Worm (Caenorhabditis elegans): ENCODE data around the gene F36H9.10.

DNA sequence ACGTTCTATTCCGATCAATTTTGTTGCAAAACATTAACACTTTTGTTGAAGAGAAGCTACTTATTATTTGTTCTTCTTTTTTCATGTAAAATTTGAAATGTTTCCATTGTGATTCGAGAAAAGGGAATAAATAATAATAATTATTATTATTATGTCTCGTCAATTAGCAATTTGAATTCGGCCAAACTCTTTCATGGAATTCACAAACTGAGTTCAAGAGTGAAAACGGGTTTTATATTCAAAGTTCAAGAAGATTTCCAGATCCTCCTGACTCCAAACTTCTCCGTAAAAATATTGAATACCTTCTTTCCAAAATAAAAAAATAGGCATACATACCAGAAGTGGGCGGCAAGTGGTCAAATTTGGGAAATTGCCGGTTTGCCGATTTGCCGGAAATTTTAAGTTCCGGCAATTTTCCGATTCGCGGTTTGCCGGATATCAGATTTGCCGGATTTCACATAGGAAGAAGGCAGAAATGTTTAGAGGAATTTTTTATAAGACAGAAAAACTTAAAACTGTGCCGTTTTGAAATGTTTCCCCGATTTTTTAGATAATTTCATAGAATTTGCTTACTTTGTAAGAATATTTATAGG is 7.8 kb downstream of the F36H9.10 start:
- TF ChIP-seq K02D7.2 (tag; optimal IDR thresholded peaks at IDR 0.05): no peak
- no peak for TF ChIP-seq ceh-2 (tag; optimal IDR thresholded peaks at IDR 0.05)
- no peak for TF ChIP-seq C08G9.2 (tag; optimal IDR thresholded peaks at IDR 0.05)

Data from whole organism, late embryonic.